Worm (Caenorhabditis elegans) whole organism, L2 larva: ENCODE results near the gene srw-42.

Source experiments
- C34F6.9 ChIP-seq: fragments of 150-350 bp; optimal IDR thresholded peaks from 2 replicates; lab custom pipeline; 2014; ENCODE audit warnings: missing biosample characterization, missing genetic modification characterization
- F13H6.1 ChIP-seq: sonication (generic microtip); optimal IDR thresholded peaks from 2 replicates; lab custom pipeline; 2016; ENCODE audit warnings: missing genetic modification characterization, missing compliant biosample characterization
- R02D3.7 ChIP-seq: fragments of 150-350 bp; optimal IDR thresholded peaks from 2 replicates; lab custom pipeline; 2014; ENCODE audit warnings: missing biosample characterization, missing genetic modification characterization
- Y55F3AM.14 ChIP-seq: fragments of 200-800 bp; sonication (Bioruptor generic); optimal IDR thresholded peaks from 2 replicates; lab custom pipeline; 2018; ENCODE audit warnings: mild to moderate bottlenecking, missing genetic modification characterization, missing compliant biosample characterization
- ZK546.5 ChIP-seq: sonication (generic microtip); optimal IDR thresholded peaks from 2 replicates; lab custom pipeline; 2017; ENCODE audit warnings: missing biosample characterization, missing genetic modification characterization
- alr-1 ChIP-seq: fragments of 150-350 bp; optimal IDR thresholded peaks from 2 replicates; lab custom pipeline; 2014; ENCODE audit warnings: missing biosample characterization, missing genetic modification characterization
- aly-2 ChIP-seq: fragments of 150-350 bp; optimal IDR thresholded peaks from 2 replicates; lab custom pipeline; 2014; ENCODE audit warnings: missing biosample characterization, missing genetic modification characterization
- ama-1 ChIP-seq: fragments of 150-350 bp; optimal IDR thresholded peaks from 2 replicates; lab custom pipeline; 2018; ENCODE audit warnings: inconsistent platforms
- ceh-82 ChIP-seq: fragments of 150-350 bp; optimal IDR thresholded peaks from 2 replicates; lab custom pipeline; 2014; ENCODE audit warnings: missing biosample characterization, missing genetic modification characterization
- crh-2 ChIP-seq: sonication (generic microtip); optimal IDR thresholded peaks from 2 replicates; lab custom pipeline; 2017; ENCODE audit warnings: missing biosample characterization, missing genetic modification characterization
- egl-27 ChIP-seq: sonication (generic microtip); optimal IDR thresholded peaks from 3 replicates; lab custom pipeline; 2017; ENCODE audit warnings: missing biosample characterization, missing genetic modification reagents, missing genetic modification characterization
- elt-3 ChIP-seq: sonication (generic microtip); optimal IDR thresholded peaks from 2 replicates; lab custom pipeline; 2017; ENCODE audit warnings: missing biosample characterization, missing genetic modification characterization
- gmeb-1 ChIP-seq: fragments of 150-350 bp; optimal IDR thresholded peaks from 2 replicates; lab custom pipeline; 2014; ENCODE audit warnings: missing biosample characterization, missing genetic modification characterization
- lin-39 ChIP-seq: fragments of 150-350 bp; optimal IDR thresholded peaks from 2 replicates; lab custom pipeline; 2014; ENCODE audit warnings: missing biosample characterization, missing genetic modification reagents, missing genetic modification characterization
- lsy-2 ChIP-seq, 2 experiments: fragments of 150-350 bp in 1 of 2; sonication (generic microtip) in 1 of 2; optimal IDR thresholded peaks; 2 replicates each; lab custom pipeline; 2014 to 2017; ENCODE audit warnings: missing biosample characterization in 2 of 2, missing genetic modification characterization in 2 of 2
- mab-5 ChIP-seq: fragments of 150-350 bp; optimal IDR thresholded peaks from 2 replicates; lab custom pipeline; 2014; ENCODE audit warnings: missing biosample characterization, missing genetic modification characterization
- mbf-1 ChIP-seq: sonication (generic microtip); optimal IDR thresholded peaks from 2 replicates; lab custom pipeline; 2017; ENCODE audit warnings: missing biosample characterization, missing genetic modification characterization
- nhr-10 ChIP-seq: sonication (generic microtip); optimal IDR thresholded peaks from 2 replicates; lab custom pipeline; 2017; ENCODE audit warnings: missing biosample characterization, missing genetic modification characterization
- nhr-11 ChIP-seq: fragments of 150-350 bp; optimal IDR thresholded peaks from 2 replicates; lab custom pipeline; 2014; ENCODE audit warnings: missing biosample characterization, missing genetic modification characterization
- nhr-129 ChIP-seq: fragments of 150-350 bp; optimal IDR thresholded peaks from 2 replicates; lab custom pipeline; 2014; ENCODE audit warnings: missing biosample characterization, missing genetic modification characterization
- nhr-21 ChIP-seq: fragments of 150-350 bp; optimal IDR thresholded peaks from 2 replicates; lab custom pipeline; 2014; ENCODE audit warnings: missing biosample characterization, missing genetic modification characterization
- nhr-23 ChIP-seq: fragments of 150-350 bp; optimal IDR thresholded peaks from 2 replicates; lab custom pipeline; 2014; ENCODE audit warnings: missing biosample characterization, missing genetic modification reagents, missing genetic modification characterization
- nhr-237 ChIP-seq: fragments of 150-350 bp; optimal IDR thresholded peaks from 2 replicates; lab custom pipeline; 2014; ENCODE audit warnings: missing biosample characterization, missing genetic modification characterization
- nhr-6 ChIP-seq: fragments of 150-350 bp; optimal IDR thresholded peaks from 2 replicates; lab custom pipeline; 2014; ENCODE audit warnings: missing biosample characterization, missing genetic modification characterization
- nhr-77 ChIP-seq: fragments of 150-350 bp; optimal IDR thresholded peaks from 2 replicates; lab custom pipeline; 2014; ENCODE audit warnings: missing biosample characterization, missing genetic modification characterization
- peb-1 ChIP-seq: fragments of 150-350 bp; optimal IDR thresholded peaks from 2 replicates; lab custom pipeline; 2014; ENCODE audit warnings: missing biosample characterization, missing genetic modification characterization
- skn-1 ChIP-seq: sonication (generic microtip); optimal IDR thresholded peaks from 2 replicates; lab custom pipeline; 2017; ENCODE audit warnings: missing biosample characterization, missing genetic modification characterization
- sma-3 ChIP-seq: sonication (generic microtip); optimal IDR thresholded peaks from 2 replicates; lab custom pipeline; 2016; ENCODE audit warnings: missing genetic modification reagents, missing genetic modification characterization, missing compliant biosample characterization
- sma-9 ChIP-seq, 2 experiments: fragments of 150-350 bp in 1 of 2; sonication (generic microtip) in 1 of 2; optimal IDR thresholded peaks; 2 replicates each; lab custom pipeline; 2014 to 2016; ENCODE audit warnings: missing genetic modification characterization in 2 of 2, mild to moderate bottlenecking in 1 of 2, missing biosample characterization in 1 of 2, missing compliant biosample characterization in 1 of 2, missing genetic modification reagents in 1 of 2, moderate library complexity in 1 of 2
- snpc-4 ChIP-seq: fragments of 150-350 bp; optimal IDR thresholded peaks from 2 replicates; lab custom pipeline; 2014; ENCODE audit warnings: missing biosample characterization, missing genetic modification characterization
- unc-39 ChIP-seq: fragments of 150-350 bp; optimal IDR thresholded peaks from 2 replicates; lab custom pipeline; 2014; ENCODE audit warnings: missing biosample characterization, missing genetic modification characterization
- unc-55 ChIP-seq: fragments of 150-350 bp; sonication (generic microtip); optimal IDR thresholded peaks from 3 replicates; lab custom pipeline; 2014; ENCODE audit warnings: missing biosample characterization, missing genetic modification reagents, missing genetic modification characterization
- unc-62 ChIP-seq: fragments of 150-350 bp; optimal IDR thresholded peaks from 2 replicates; lab custom pipeline; 2014; ENCODE audit warnings: missing biosample characterization, missing genetic modification reagents, missing genetic modification characterization
- ztf-1 ChIP-seq: fragments of 200-800 bp; sonication (Bioruptor generic); conservative IDR thresholded peaks from 2 replicates; pipeline ENCODE4 v1.3.6; 2022; ENCODE audit warnings: missing genetic modification characterization, missing compliant biosample characterization
- ztf-11 ChIP-seq: sonication (generic microtip); optimal IDR thresholded peaks from 2 replicates; lab custom pipeline; 2017; ENCODE audit warnings: missing biosample characterization, missing genetic modification characterization
- ztf-4 ChIP-seq: fragments of 150-350 bp; optimal IDR thresholded peaks from 2 replicates; lab custom pipeline; 2014; ENCODE audit warnings: missing biosample characterization, missing genetic modification characterization

Gene srw-42

DNA sequence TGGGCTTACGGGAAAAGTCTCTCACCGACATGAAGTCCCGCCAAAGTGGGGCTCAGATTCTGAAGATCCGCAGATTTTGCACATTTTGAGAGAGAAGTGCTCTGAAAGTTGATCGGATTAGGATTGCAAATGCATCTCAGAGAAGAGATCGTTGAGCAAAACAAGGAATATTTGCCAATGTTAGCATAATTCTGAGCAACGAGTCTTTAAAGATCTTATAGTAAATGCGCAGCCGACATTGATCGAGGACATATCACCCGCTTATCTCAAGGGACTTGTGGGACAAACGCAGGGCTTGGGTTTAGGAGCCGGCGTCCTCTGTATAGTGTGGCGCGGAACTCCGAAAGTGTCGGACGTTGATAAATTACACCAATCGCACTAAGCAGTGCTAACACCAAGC, 30.1 kb upstream of the srw-42 start, which contains the start of gene nhr-112:
TSS of gene nhr-112 (minus strand) at position 101 of the 400 bp plus-strand sequence.
- no peak for TF ChIP-seq nhr-21
- no peak for TF ChIP-seq nhr-129 (tag; lab: Kevin White, UChicago)
- TF ChIP-seq peb-1 = no peak
- TF ChIP-seq unc-39 = no peak
- TF ChIP-seq R02D3.7 (tag; lab: Kevin White, UChicago) = no peak
- TF ChIP-seq ztf-1 (GFP tag; lab: Robert Waterston, UW) = no peak
- no peak for TF ChIP-seq nhr-23 (tag; lab: Kevin White, UChicago)
- TF ChIP-seq nhr-10 (tag; lab: Kevin White, UChicago) = no peak
- TF ChIP-seq lsy-2 (tag; optimal IDR thresholded peaks at IDR 0.05; lab: Kevin White, UChicago) = no peak
- no peak for TF ChIP-seq gmeb-1 (tag; lab: Kevin White, UChicago)
- TF ChIP-seq aly-2 = no peak
- no peak for TF ChIP-seq skn-1 (tag; lab: Kevin White, UChicago)
- TF ChIP-seq mab-5 (tag; lab: Kevin White, UChicago) = no peak
- no peak for TF ChIP-seq lin-39
- TF ChIP-seq C34F6.9 (tag; lab: Kevin White, UChicago) = no peak
- no peak for TF ChIP-seq sma-3 (GFP tag; lab: Kevin White, UChicago)
- TF ChIP-seq sma-9 (GFP tag; optimal IDR thresholded peaks at IDR 0.05; lab: Kevin White, UChicago) = no peak
- no peak for TF ChIP-seq sma-9 (tag; optimal IDR thresholded peaks at IDR 0.05; lab: Kevin White, UChicago)
- TF ChIP-seq nhr-77 (tag; lab: Kevin White, UChicago) = no peak
- TF ChIP-seq snpc-4 (tag; lab: Kevin White, UChicago) = no peak
- no peak for TF ChIP-seq egl-27 (tag; lab: Kevin White, UChicago)
- TF ChIP-seq, all 48 proteins: peak for 0

DNA sequence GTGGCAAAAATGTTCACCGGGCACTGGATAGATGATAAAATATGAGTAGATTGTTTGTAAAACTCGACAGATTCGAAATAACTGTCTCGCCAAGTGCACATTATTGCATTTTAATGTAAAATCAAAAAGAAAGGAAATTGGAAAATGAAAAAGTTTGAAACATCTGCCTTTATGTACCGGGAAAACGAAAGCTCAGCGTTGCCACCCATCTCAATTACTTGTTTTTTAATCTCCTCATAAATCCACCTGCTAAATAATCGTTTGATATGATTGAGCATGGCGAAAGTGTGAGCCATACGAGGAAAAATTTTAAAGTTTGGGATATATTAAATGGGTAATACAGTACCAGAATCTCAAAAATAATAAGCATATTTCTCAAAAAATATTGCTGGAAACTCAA, 22.9 kb upstream of the srw-42 start, which contains the start of gene srh-137:
TSS of gene srh-137 (minus strand) at position 101 of the 400 bp plus-strand sequence.
- TF ChIP-seq snpc-4 (tag; lab: Kevin White, UChicago) (no peak), nhr-23 (tag; lab: Kevin White, UChicago) (no peak), nhr-237 (no peak), aly-2 (no peak), ztf-1 (GFP tag; lab: Robert Waterston, UW) (no peak), elt-3 (tag; lab: Kevin White, UChicago) (no peak), F13H6.1 (tag; lab: Kevin White, UChicago) (no peak)
- TF ChIP-seq, all 48 proteins: peak for 0

DNA sequence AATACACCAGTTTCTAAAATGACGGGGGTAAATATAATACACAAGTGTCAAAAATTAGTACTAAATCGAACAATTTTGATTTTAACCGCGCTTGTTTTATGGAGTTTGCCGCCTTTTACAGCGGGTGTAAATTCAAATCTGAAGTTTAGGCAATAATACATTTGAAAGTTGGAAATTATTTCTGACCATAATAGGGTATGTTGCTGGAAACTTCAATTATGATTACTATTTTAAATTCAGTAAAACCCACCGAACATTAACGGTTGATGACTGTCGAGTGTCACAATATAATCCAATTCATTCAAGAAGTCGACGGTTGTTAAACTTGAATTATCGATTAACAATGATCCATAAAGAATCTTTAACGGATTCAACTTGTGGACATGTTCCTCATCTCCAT, 20.2 kb upstream of the srw-42 start:
- TF ChIP-seq ztf-11 (tag; lab: Kevin White, UChicago) (no peak), Y55F3AM.14 (no peak), nhr-11 (tag; lab: Kevin White, UChicago) (no peak), crh-2 (tag; lab: Kevin White, UChicago) (no peak), lsy-2 (tag; optimal IDR thresholded peaks at IDR 0.05; lab: Kevin White, UChicago) (no peak), R02D3.7 (tag; lab: Kevin White, UChicago) (no peak), sma-3 (GFP tag; lab: Kevin White, UChicago) (no peak), unc-62 (GFP tag; lab: Kevin White, UChicago) (no peak), alr-1 (tag; lab: Kevin White, UChicago) (no peak), ztf-4 (tag; lab: Kevin White, UChicago) (no peak), ceh-82 (tag; lab: Kevin White, UChicago) (no peak)
- TF ChIP-seq, all 48 proteins: peak for 0

DNA sequence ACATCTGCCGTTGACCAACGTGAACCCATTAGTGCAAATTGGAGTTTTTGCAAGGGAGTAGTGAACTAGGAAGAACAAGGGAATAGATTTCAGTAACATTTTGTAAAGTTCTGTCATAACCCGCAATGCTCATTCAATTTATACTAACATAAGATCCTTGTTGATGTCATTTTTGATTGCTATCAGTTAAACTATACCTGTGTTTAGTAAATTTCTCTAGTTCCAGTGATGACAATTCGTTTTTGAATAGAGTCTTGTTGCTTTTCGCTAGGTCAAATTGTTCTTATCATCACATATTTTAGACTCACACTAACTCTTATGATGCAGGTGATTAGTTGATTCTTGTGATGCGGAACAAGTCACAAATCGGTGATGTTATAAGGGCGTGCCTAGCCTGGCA, 12.9 kb upstream of the srw-42 start, which contains the start of gene clec-9:
TSS of gene clec-9 (minus strand) at position 101 of the 400 bp plus-strand sequence.
- TF ChIP-seq nhr-77 (tag; lab: Kevin White, UChicago) (no peak), ztf-4 (tag; lab: Kevin White, UChicago) (no peak), nhr-6 (tag; lab: Kevin White, UChicago) (no peak), ZK546.5 (no peak), Y55F3AM.14 (no peak), nhr-129 (tag; lab: Kevin White, UChicago) (no peak), unc-55 (no peak), mab-5 (tag; lab: Kevin White, UChicago) (no peak), C34F6.9 (tag; lab: Kevin White, UChicago) (no peak), sma-9 (GFP tag; optimal IDR thresholded peaks at IDR 0.05; lab: Kevin White, UChicago) (no peak), sma-9 (tag; optimal IDR thresholded peaks at IDR 0.05; lab: Kevin White, UChicago) (no peak), mbf-1 (tag; lab: Kevin White, UChicago) (no peak), ama-1 (lab: Kevin White, UChicago) (no peak), ztf-1 (GFP tag; lab: Robert Waterston, UW) (no peak), sma-3 (GFP tag; lab: Kevin White, UChicago) (no peak), egl-27 (tag; lab: Kevin White, UChicago) (no peak), crh-2 (tag; lab: Kevin White, UChicago) (no peak), skn-1 (tag; lab: Kevin White, UChicago) (no peak), aly-2 (no peak)
